Worm (Caenorhabditis elegans) whole organism, L2 larva: ENCODE measurements around the gene col-151.

Experiments
- F13H6.1 ChIP-seq: sonication (generic microtip); optimal IDR thresholded peaks from 2 replicates; lab custom pipeline; 2016; ENCODE audit warnings: missing genetic modification characterization, missing compliant biosample characterization
- R02D3.7 ChIP-seq: fragments of 150-350 bp; optimal IDR thresholded peaks from 2 replicates; lab custom pipeline; 2014; ENCODE audit warnings: missing biosample characterization, missing genetic modification characterization
- ZK546.5 ChIP-seq: sonication (generic microtip); optimal IDR thresholded peaks from 2 replicates; lab custom pipeline; 2017; ENCODE audit warnings: missing biosample characterization, missing genetic modification characterization
- alr-1 ChIP-seq: fragments of 150-350 bp; optimal IDR thresholded peaks from 2 replicates; lab custom pipeline; 2014; ENCODE audit warnings: missing biosample characterization, missing genetic modification characterization
- ama-1 ChIP-seq: fragments of 150-350 bp; optimal IDR thresholded peaks from 2 replicates; lab custom pipeline; 2018; ENCODE audit warnings: inconsistent platforms
- blmp-1 ChIP-seq: sonication (generic microtip); optimal IDR thresholded peaks from 2 replicates; lab custom pipeline; 2017; ENCODE audit warnings: missing genetic modification characterization, mild to moderate bottlenecking, missing compliant biosample characterization, antibody characterized with exemption, moderate library complexity; ENCODE audit not compliant: insufficient read depth
- crh-2 ChIP-seq: sonication (generic microtip); optimal IDR thresholded peaks from 2 replicates; lab custom pipeline; 2017; ENCODE audit warnings: missing biosample characterization, missing genetic modification characterization
- dmd-4 ChIP-seq: sonication (generic microtip); optimal IDR thresholded peaks from 2 replicates; lab custom pipeline; 2017; ENCODE audit warnings: missing biosample characterization, missing genetic modification characterization
- egl-27 ChIP-seq: sonication (generic microtip); optimal IDR thresholded peaks from 3 replicates; lab custom pipeline; 2017; ENCODE audit warnings: missing biosample characterization, missing genetic modification reagents, missing genetic modification characterization
- elt-1 ChIP-seq: fragments of 150-350 bp; optimal IDR thresholded peaks from 2 replicates; lab custom pipeline; 2014; ENCODE audit warnings: missing biosample characterization, missing genetic modification characterization
- elt-3 ChIP-seq: sonication (generic microtip); optimal IDR thresholded peaks from 2 replicates; lab custom pipeline; 2017; ENCODE audit warnings: missing biosample characterization, missing genetic modification characterization
- fos-1 ChIP-seq: fragments of 150-350 bp; optimal IDR thresholded peaks from 2 replicates; lab custom pipeline; 2014; ENCODE audit warnings: missing biosample characterization, missing genetic modification characterization
- gmeb-1 ChIP-seq: fragments of 150-350 bp; optimal IDR thresholded peaks from 2 replicates; lab custom pipeline; 2014; ENCODE audit warnings: missing biosample characterization, missing genetic modification characterization
- lin-11 ChIP-seq: fragments of 150-350 bp; sonication (generic microtip); optimal IDR thresholded peaks from 2 replicates; lab custom pipeline; 2014; ENCODE audit warnings: missing biosample characterization, missing genetic modification characterization, inconsistent platforms, mixed read lengths
- lin-13 ChIP-seq: fragments of 150-350 bp; optimal IDR thresholded peaks from 2 replicates; lab custom pipeline; 2014; ENCODE audit warnings: missing biosample characterization, missing genetic modification reagents, missing genetic modification characterization
- lsy-2 ChIP-seq, 2 experiments: fragments of 150-350 bp in 1 of 2; sonication (generic microtip) in 1 of 2; optimal IDR thresholded peaks; 2 replicates each; lab custom pipeline; 2014 to 2017; ENCODE audit warnings: missing biosample characterization in 2 of 2, missing genetic modification characterization in 2 of 2
- mab-5 ChIP-seq: fragments of 150-350 bp; optimal IDR thresholded peaks from 2 replicates; lab custom pipeline; 2014; ENCODE audit warnings: missing biosample characterization, missing genetic modification characterization
- mbf-1 ChIP-seq: sonication (generic microtip); optimal IDR thresholded peaks from 2 replicates; lab custom pipeline; 2017; ENCODE audit warnings: missing biosample characterization, missing genetic modification characterization
- mdl-1 ChIP-seq, 2 experiments: fragments of 150-350 bp in 1 of 2; sonication (generic microtip) in 1 of 2; optimal IDR thresholded peaks; 2 replicates each; lab custom pipeline; 2017; ENCODE audit warnings: missing biosample characterization in 2 of 2, missing genetic modification characterization in 2 of 2
- nhr-10 ChIP-seq: sonication (generic microtip); optimal IDR thresholded peaks from 2 replicates; lab custom pipeline; 2017; ENCODE audit warnings: missing biosample characterization, missing genetic modification characterization
- nhr-11 ChIP-seq: fragments of 150-350 bp; optimal IDR thresholded peaks from 2 replicates; lab custom pipeline; 2014; ENCODE audit warnings: missing biosample characterization, missing genetic modification characterization
- nhr-12 ChIP-seq: fragments of 150-350 bp; optimal IDR thresholded peaks from 2 replicates; lab custom pipeline; 2014; ENCODE audit warnings: missing biosample characterization, missing genetic modification characterization
- nhr-129 ChIP-seq: fragments of 150-350 bp; optimal IDR thresholded peaks from 2 replicates; lab custom pipeline; 2014; ENCODE audit warnings: missing biosample characterization, missing genetic modification characterization
- nhr-21 ChIP-seq: fragments of 150-350 bp; optimal IDR thresholded peaks from 2 replicates; lab custom pipeline; 2014; ENCODE audit warnings: missing biosample characterization, missing genetic modification characterization
- nhr-23 ChIP-seq: fragments of 150-350 bp; optimal IDR thresholded peaks from 2 replicates; lab custom pipeline; 2014; ENCODE audit warnings: missing biosample characterization, missing genetic modification reagents, missing genetic modification characterization
- nhr-237 ChIP-seq: fragments of 150-350 bp; optimal IDR thresholded peaks from 2 replicates; lab custom pipeline; 2014; ENCODE audit warnings: missing biosample characterization, missing genetic modification characterization
- nhr-25 ChIP-seq: fragments of 150-350 bp; sonication (generic microtip); optimal IDR thresholded peaks from 3 replicates; lab custom pipeline; 2014; ENCODE audit warnings: missing biosample characterization, missing genetic modification characterization
- nhr-77 ChIP-seq: fragments of 150-350 bp; optimal IDR thresholded peaks from 2 replicates; lab custom pipeline; 2014; ENCODE audit warnings: missing biosample characterization, missing genetic modification characterization
- peb-1 ChIP-seq: fragments of 150-350 bp; optimal IDR thresholded peaks from 2 replicates; lab custom pipeline; 2014; ENCODE audit warnings: missing biosample characterization, missing genetic modification characterization
- sem-4 ChIP-seq: fragments of 150-350 bp; optimal IDR thresholded peaks from 2 replicates; lab custom pipeline; 2014; ENCODE audit warnings: missing biosample characterization, missing genetic modification reagents, missing genetic modification characterization
- sma-3 ChIP-seq: sonication (generic microtip); optimal IDR thresholded peaks from 2 replicates; lab custom pipeline; 2016; ENCODE audit warnings: missing genetic modification reagents, missing genetic modification characterization, missing compliant biosample characterization
- sma-9 ChIP-seq, 2 experiments: fragments of 150-350 bp in 1 of 2; sonication (generic microtip) in 1 of 2; optimal IDR thresholded peaks; 2 replicates each; lab custom pipeline; 2014 to 2016; ENCODE audit warnings: missing genetic modification characterization in 2 of 2, mild to moderate bottlenecking in 1 of 2, missing biosample characterization in 1 of 2, missing compliant biosample characterization in 1 of 2, missing genetic modification reagents in 1 of 2, moderate library complexity in 1 of 2
- snpc-4 ChIP-seq: fragments of 150-350 bp; optimal IDR thresholded peaks from 2 replicates; lab custom pipeline; 2014; ENCODE audit warnings: missing biosample characterization, missing genetic modification characterization
- unc-39 ChIP-seq: fragments of 150-350 bp; optimal IDR thresholded peaks from 2 replicates; lab custom pipeline; 2014; ENCODE audit warnings: missing biosample characterization, missing genetic modification characterization
- unc-55 ChIP-seq: fragments of 150-350 bp; sonication (generic microtip); optimal IDR thresholded peaks from 3 replicates; lab custom pipeline; 2014; ENCODE audit warnings: missing biosample characterization, missing genetic modification reagents, missing genetic modification characterization
- unc-62 ChIP-seq: fragments of 150-350 bp; optimal IDR thresholded peaks from 2 replicates; lab custom pipeline; 2014; ENCODE audit warnings: missing biosample characterization, missing genetic modification reagents, missing genetic modification characterization
- zag-1 ChIP-seq: fragments of 150-350 bp; optimal IDR thresholded peaks from 2 replicates; lab custom pipeline; 2014; ENCODE audit warnings: missing biosample characterization, missing genetic modification characterization
- ztf-1 ChIP-seq: fragments of 200-800 bp; sonication (Bioruptor generic); conservative IDR thresholded peaks from 2 replicates; pipeline ENCODE4 v1.3.6; 2022; ENCODE audit warnings: missing genetic modification characterization, missing compliant biosample characterization
- ztf-11 ChIP-seq: sonication (generic microtip); optimal IDR thresholded peaks from 2 replicates; lab custom pipeline; 2017; ENCODE audit warnings: missing biosample characterization, missing genetic modification characterization
- ztf-4 ChIP-seq: fragments of 150-350 bp; optimal IDR thresholded peaks from 2 replicates; lab custom pipeline; 2014; ENCODE audit warnings: missing biosample characterization, missing genetic modification characterization

col-151 gene

DNA sequence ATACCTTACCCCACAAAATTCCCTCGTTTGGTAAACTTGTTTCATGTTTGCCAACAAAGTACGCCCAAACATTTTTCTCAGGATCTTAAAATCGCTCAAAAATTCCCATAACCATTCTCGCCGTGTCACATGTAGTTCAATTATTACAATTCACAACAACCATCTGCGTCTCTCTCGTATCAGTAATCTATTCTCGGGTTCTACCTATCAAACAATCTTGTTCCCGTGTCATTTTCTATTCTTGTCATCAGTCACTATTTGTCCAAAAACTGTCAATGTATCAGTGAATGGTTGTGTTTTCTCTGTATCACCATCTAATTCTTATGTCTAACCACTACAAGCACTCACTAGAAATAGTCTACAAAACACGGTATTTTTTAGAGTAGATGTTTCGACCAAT lies 23.8 kb downstream of the col-151 start:
- TF ChIP-seq F13H6.1 (tag; lab: Kevin White, UChicago) (no peak), mdl-1 (tag; optimal IDR thresholded peaks at IDR 0.05; lab: Kevin White, UChicago) (no peak), egl-27 (no peak), nhr-12 (no peak), sma-3 (GFP tag; lab: Kevin White, UChicago) (peak; percentile 61), sem-4 (tag; lab: Kevin White, UChicago) (no peak), peb-1 (no peak), nhr-77 (tag; lab: Kevin White, UChicago) (no peak), nhr-10 (tag; lab: Kevin White, UChicago) (no peak), lsy-2 (tag; optimal IDR thresholded peaks at IDR 0.05; lab: Kevin White, UChicago) (no peak), zag-1 (tag; lab: Kevin White, UChicago) (no peak), alr-1 (no peak), unc-39 (no peak), lin-11 (tag; lab: Kevin White, UChicago) (no peak), lin-13 (GFP tag; lab: Kevin White, UChicago) (no peak), blmp-1 (no peak), elt-3 (tag; lab: Kevin White, UChicago) (no peak), unc-62 (GFP tag; lab: Kevin White, UChicago) (no peak), fos-1 (peak; percentile 76), nhr-21 (tag; lab: Kevin White, UChicago) (no peak), nhr-129 (tag; lab: Kevin White, UChicago) (peak; percentile 11), dmd-4 (tag; lab: Kevin White, UChicago) (no peak), nhr-25 (peak; percentile 22), ztf-4 (tag; lab: Kevin White, UChicago) (no peak), gmeb-1 (tag; lab: Kevin White, UChicago) (peak; percentile 64), ZK546.5 (tag; lab: Kevin White, UChicago) (no peak), unc-55 (GFP tag; lab: Kevin White, UChicago) (no peak), nhr-11 (tag; lab: Kevin White, UChicago) (no peak), nhr-23 (no peak), crh-2 (tag; lab: Kevin White, UChicago) (peak; percentile 45), R02D3.7 (tag; lab: Kevin White, UChicago) (no peak), nhr-237 (no peak), sma-9 (GFP tag; optimal IDR thresholded peaks at IDR 0.05; lab: Kevin White, UChicago) (peak; percentile 68), sma-9 (tag; optimal IDR thresholded peaks at IDR 0.05; lab: Kevin White, UChicago) (no peak), ama-1 (no peak), snpc-4 (tag; lab: Kevin White, UChicago) (no peak), mab-5 (tag; lab: Kevin White, UChicago) (no peak), ztf-1 (GFP tag; lab: Robert Waterston, UW) (no peak)

DNA sequence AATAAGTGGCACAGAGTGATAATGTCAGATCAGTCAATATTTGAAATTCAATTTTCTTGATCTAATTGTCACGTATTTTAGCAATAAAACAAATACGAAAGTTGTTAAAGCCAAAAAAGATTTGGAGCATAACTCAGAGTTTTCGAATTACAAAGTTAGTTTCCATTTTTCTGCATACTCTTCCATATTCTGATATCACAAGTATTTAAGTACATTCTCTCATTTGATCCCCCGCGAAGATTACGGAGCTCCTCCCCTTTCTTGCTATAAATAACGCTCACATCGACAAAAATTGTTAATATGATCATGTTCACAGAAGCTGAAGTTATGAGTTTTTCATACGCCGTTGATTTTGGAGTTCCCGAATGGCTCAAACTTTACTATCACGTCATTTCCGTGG lies 26.8 kb downstream of the col-151 start, which contains the start of gene sri-20:
TSS of gene sri-20 (plus strand) at position 301 of the 400 bp plus-strand sequence.
- no peak for TF ChIP-seq alr-1
- TF ChIP-seq sma-9 (GFP tag; optimal IDR thresholded peaks at IDR 0.05; lab: Kevin White, UChicago): no peak
- no peak for TF ChIP-seq sma-9 (tag; optimal IDR thresholded peaks at IDR 0.05; lab: Kevin White, UChicago)
- TF ChIP-seq nhr-21 (tag; lab: Kevin White, UChicago): no peak
- no peak for TF ChIP-seq egl-27
- TF ChIP-seq mbf-1: no peak
- TF ChIP-seq ama-1: no peak
- TF ChIP-seq sma-3 (GFP tag; lab: Kevin White, UChicago): no peak
- no peak for TF ChIP-seq mab-5 (tag; lab: Kevin White, UChicago)
- no peak for TF ChIP-seq nhr-12

DNA sequence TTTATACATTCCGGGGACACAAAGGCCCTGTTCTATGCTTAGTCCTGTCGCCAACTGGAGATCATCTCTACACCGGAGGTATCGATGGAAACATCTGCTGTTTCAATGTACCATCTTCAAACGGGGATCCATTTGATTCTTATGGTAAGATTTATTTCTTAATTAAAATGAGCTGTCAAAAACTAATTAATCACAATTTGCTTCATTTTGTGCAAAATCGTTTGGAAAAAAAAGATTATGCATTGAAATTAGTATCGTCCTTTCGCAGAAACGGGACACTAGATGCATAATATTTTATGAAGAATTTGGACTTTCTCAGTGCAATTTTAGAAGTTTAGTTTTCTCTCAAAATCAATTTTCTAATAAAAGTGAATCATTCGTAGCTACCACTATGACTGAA lies 31.2 kb downstream of the col-151 start:
- no peak for TF ChIP-seq ZK546.5 (tag; lab: Kevin White, UChicago)
- TF ChIP-seq nhr-25: no peak
- TF ChIP-seq elt-1 (tag; lab: Kevin White, UChicago): no peak
- TF ChIP-seq dmd-4 (tag; lab: Kevin White, UChicago): no peak
- no peak for TF ChIP-seq peb-1
- TF ChIP-seq ama-1: no peak
- no peak for TF ChIP-seq unc-62 (GFP tag; lab: Kevin White, UChicago)
- TF ChIP-seq ztf-11 (tag; lab: Kevin White, UChicago): no peak
- no peak for TF ChIP-seq nhr-21 (tag; lab: Kevin White, UChicago)
- no peak for TF ChIP-seq nhr-23
- TF ChIP-seq, all 48 proteins: peak for 0
